Worm (Caenorhabditis elegans): Measurements from ENCODE around the gene math-34.
"Not testable (repeated sequence)": the region's sequence is repeated elsewhere in the genome, so short reads cannot be mapped to it uniquely, and the experiment has no call there.

Gene math-34

DNA sequence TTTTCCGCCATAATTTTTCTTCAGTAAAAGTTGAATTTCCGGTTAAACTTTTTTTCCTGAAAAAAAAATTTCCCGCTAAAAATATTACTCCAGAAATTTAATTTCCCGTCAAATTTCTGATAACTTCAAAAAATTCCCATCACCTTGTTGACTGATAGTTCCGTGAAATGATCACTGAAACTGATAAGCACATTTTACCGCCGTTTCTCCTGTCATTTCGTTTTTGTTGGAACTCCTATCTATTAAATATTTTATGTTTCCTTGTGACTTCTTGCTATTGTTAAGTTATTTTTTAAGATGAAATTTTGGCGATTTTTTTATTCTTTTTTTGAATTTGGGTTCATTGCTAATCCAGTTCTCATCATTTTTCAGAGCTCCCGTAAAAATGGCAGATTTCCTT is at the start of gene math-34:
TSS of gene math-34 (plus strand) at position 371 of the 400 bp plus-strand sequence.
- TF ChIP-seq elt-2 (tag; optimal IDR thresholded peaks at IDR 0.05), result peak; percentile 20
- TF ChIP-seq ces-1 (GFP tag; optimal IDR thresholded peaks at IDR 0.05), result no peak

DNA sequence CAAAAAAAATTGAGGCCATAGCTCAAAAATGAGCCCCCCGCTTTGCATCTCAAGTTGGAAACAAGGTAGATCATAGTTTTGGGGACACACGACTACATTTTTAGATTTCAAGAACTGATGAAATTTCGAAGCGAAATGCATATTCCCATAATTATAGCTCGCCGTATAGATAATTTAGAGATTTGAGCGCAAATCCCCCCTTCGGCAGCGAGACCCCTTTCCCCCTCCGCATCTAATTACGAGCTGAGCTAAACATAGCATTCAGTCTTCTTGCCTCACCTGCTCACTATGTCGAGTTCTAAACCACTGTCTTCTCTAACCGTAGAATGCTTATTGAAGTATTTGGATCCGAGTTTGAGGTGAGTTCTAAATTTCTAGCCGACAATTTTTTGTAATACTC is 49.6 kb upstream of the math-34 start, which contains the start of the genes fbxc-17 and fbxc-15:
TSS of gene fbxc-17 (minus strand) at position 101 of the 400 bp plus-strand sequence.
TSS of gene fbxc-15 (plus strand) at position 289 of the 400 bp plus-strand sequence.
- TF ChIP-seq lin-15B (tag; optimal IDR thresholded peaks at IDR 0.05) (no peak), aha-1 (tag; optimal IDR thresholded peaks at IDR 0.05) (no peak), unc-130 (tag; optimal IDR thresholded peaks at IDR 0.05) (no peak), grh-1 (GFP tag; IDR thresholded peaks at IDR 0.05) (no peak), lin-14 (GFP tag; optimal IDR thresholded peaks at IDR 0.05) (no peak), mab-9 (GFP tag; IDR thresholded peaks at IDR 0.05) (no peak), nhr-19 (GFP tag; conservative IDR thresholded peaks at IDR 0.05) (no peak), unc-62 (GFP tag; optimal IDR thresholded peaks at IDR 0.05) (no peak), egl-27 (tag; optimal IDR thresholded peaks at IDR 0.05) (no peak), unc-30 (tag; optimal IDR thresholded peaks at IDR 0.05) (no peak), fkh-4 (tag; optimal IDR thresholded peaks at IDR 0.05; ENCODE audit: borderline replicate concordance) (no peak), ets-5 (GFP tag; IDR thresholded peaks at IDR 0.05) (no peak)

DNA sequence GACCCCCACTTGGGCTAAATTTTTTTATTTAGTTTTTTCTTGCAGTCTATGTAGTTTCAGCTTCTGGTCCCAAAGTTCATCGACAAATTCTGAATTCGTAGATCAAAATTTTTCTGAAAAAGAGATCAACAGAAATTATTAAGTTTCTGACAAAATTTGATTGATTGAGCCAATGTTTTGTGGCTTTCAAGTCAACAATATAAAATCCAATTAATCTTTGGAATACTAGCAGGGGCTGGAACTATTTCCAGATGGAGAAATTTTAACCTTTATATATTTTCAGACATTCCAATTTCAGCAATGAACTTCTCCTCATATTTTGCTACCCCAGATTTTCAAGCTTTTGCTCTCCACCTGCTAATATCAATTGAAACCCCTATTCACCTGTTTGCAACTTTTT is 45.9 kb upstream of the math-34 start, which contains the start of gene srh-274:
TSS of gene srh-274 (plus strand) at position 301 of the 400 bp plus-strand sequence.
- TF ChIP-seq snu-23 (GFP tag; optimal IDR thresholded peaks at IDR 0.05) (no peak), sup-37 (GFP tag; optimal IDR thresholded peaks at IDR 0.05) (no peak), pax-3 (tag; optimal IDR thresholded peaks at IDR 0.05) (no peak), zip-4 (GFP tag; optimal IDR thresholded peaks at IDR 0.05) (no peak), nhr-85 (tag) (no peak), ama-1 (optimal IDR thresholded peaks at IDR 0.05) (no peak), lin-13 (GFP tag; optimal IDR thresholded peaks at IDR 0.05) (no peak), nhr-84 (tag; optimal IDR thresholded peaks at IDR 0.05) (no peak), unc-62 (GFP tag; optimal IDR thresholded peaks at IDR 0.05) (no peak), tbx-2 (tag; optimal IDR thresholded peaks at IDR 0.05) (no peak), nhr-71 (tag; optimal IDR thresholded peaks at IDR 0.05) (no peak), ets-5 (GFP tag; IDR thresholded peaks at IDR 0.05) (no peak), jun-1 (tag; optimal IDR thresholded peaks at IDR 0.05) (no peak), ztf-4 (tag; optimal IDR thresholded peaks at IDR 0.05) (no peak), ceh-63 (GFP tag; optimal IDR thresholded peaks at IDR 0.05) (no peak), unc-130 (tag; optimal IDR thresholded peaks at IDR 0.05) (no peak), mab-9 (GFP tag; IDR thresholded peaks at IDR 0.05) (no peak), lir-3 (tag; optimal IDR thresholded peaks at IDR 0.05; ENCODE audit: poor library complexity) (no peak)

DNA sequence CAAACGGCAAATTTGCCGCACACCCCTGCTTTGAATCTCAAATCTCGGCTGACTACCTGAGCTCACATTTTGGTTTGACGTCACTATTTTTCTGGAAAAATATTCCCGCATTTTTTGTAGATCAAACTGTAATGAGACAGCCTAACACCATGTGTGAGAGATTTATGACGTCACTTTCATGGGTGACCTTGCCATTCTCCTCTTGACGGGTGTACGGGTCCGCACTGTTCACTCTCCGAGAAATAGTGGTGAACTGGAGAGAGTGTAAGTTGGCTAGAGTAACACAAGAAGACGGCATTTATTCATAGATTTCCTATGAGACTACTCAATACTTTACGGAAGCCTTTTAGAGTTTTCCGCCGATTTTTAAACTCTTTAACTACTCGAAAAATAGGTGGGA is 43.1 kb upstream of the math-34 start, which contains the start of gene fbxc-40:
TSS of gene fbxc-40 (plus strand) at position 301 of the 400 bp plus-strand sequence.
- not testable (repeated sequence) for TF ChIP-seq nhr-12 (tag; optimal IDR thresholded peaks at IDR 0.05); isw-1 (GFP tag; IDR thresholded peaks at IDR 0.05); nhr-84 (tag; optimal IDR thresholded peaks at IDR 0.05)

DNA sequence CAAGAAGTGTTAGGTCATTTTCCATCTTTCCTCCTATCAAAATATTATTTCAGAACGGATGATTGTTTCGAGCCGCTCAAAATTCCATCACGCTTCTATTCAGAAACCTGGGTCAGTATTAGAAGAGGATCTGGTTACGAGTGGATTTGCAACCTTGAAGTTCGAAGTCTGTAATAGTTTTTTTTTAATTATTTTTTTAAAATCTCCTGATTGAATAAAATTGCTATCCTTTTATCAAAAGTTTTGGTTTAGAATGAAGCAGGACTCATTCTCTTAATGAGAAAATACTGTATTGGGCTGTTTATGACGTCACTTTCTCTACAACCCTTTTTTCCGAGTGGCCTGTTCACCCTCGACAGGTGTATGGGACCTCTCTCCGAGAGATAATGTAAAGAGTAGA is 40.3 kb upstream of the math-34 start, which contains the start of gene fbxc-39:
TSS of gene fbxc-39 (plus strand) at position 301 of the 400 bp plus-strand sequence.
- TF ChIP-seq unc-86 (tag; optimal IDR thresholded peaks at IDR 0.05), result no peak
- no peak for TF ChIP-seq sox-4 (tag; optimal IDR thresholded peaks at IDR 0.05)
- TF ChIP-seq snu-23 (GFP tag; optimal IDR thresholded peaks at IDR 0.05), result no peak
- no peak for TF ChIP-seq lsy-2 (tag; optimal IDR thresholded peaks at IDR 0.05)
- TF ChIP-seq mdl-1 (tag; optimal IDR thresholded peaks at IDR 0.05), result no peak
- TF ChIP-seq nhr-47 (tag; optimal IDR thresholded peaks at IDR 0.05), result no peak
- TF ChIP-seq ceh-8 (GFP tag; optimal IDR thresholded peaks at IDR 0.05), result no peak

Data from whole organism, L1 larva.